Fruit fly (Drosophila melanogaster) whole organism, embryonic: ENCODE results near the gene Ipo9.

ENCODE experiments used
- Aef1 ChIP-seq: fragments of 200-800 bp; sonication (Bioruptor generic); IDR thresholded peaks from 3 replicates; pipeline ENCODE4 v1.3.6; 2022; ENCODE audit warnings: missing biosample characterization, missing genetic modification characterization
- BtbVII ChIP-seq: fragments of 200-800 bp; sonication (Bioruptor generic); optimal IDR thresholded peaks from 3 replicates; lab custom pipeline; 2017; ENCODE audit warnings: missing biosample characterization, mild to moderate bottlenecking, missing genetic modification characterization
- CG10321 ChIP-seq: fragments of 200-800 bp; sonication (Bioruptor generic); IDR thresholded peaks from 2 replicates; pipeline ENCODE4 v1.3.6; 2022; ENCODE audit warnings: missing biosample characterization, missing genetic modification characterization
- CG12236 ChIP-seq: fragments of 200-800 bp; sonication (Bioruptor generic); optimal IDR thresholded peaks from 2 replicates; lab custom pipeline; 2016; ENCODE audit warnings: missing biosample characterization, missing genetic modification characterization
- CG14014 ChIP-seq: fragments of 200-800 bp; sonication (Bioruptor generic); IDR thresholded peaks from 2 replicates; pipeline ENCODE4 v1.3.6; 2022; ENCODE audit warnings: missing biosample characterization, missing genetic modification characterization
- CG15073 ChIP-seq: fragments of 200-800 bp; sonication (Bioruptor generic); optimal IDR thresholded peaks from 2 replicates; lab custom pipeline; 2016; ENCODE audit warnings: missing biosample characterization, missing genetic modification characterization
- CG1603 ChIP-seq: fragments of 200-800 bp; sonication (Bioruptor generic); optimal IDR thresholded peaks from 2 replicates; lab custom pipeline; 2019; ENCODE audit warnings: missing biosample characterization, mild to moderate bottlenecking, missing genetic modification characterization, moderate library complexity
- CG17186 ChIP-seq: fragments of 200-800 bp; sonication (Bioruptor generic); optimal IDR thresholded peaks from 3 replicates; lab custom pipeline; 2017; ENCODE audit warnings: missing biosample characterization, missing genetic modification reagents, missing genetic modification characterization
- CG17912 ChIP-seq: fragments of 200-800 bp; sonication (Bioruptor generic); optimal IDR thresholded peaks from 2 replicates; lab custom pipeline; 2018; ENCODE audit warnings: missing biosample characterization, mild to moderate bottlenecking, missing genetic modification characterization
- CG1832 ChIP-seq: fragments of 200-800 bp; sonication (Bioruptor generic); optimal IDR thresholded peaks from 2 replicates; lab custom pipeline; 2017; ENCODE audit warnings: missing biosample characterization, mild to moderate bottlenecking, missing genetic modification characterization, inconsistent platforms
- CG18619 ChIP-seq: fragments of 200-800 bp; sonication (Bioruptor generic); optimal IDR thresholded peaks from 3 replicates; lab custom pipeline; 2017; ENCODE audit warnings: missing biosample characterization, mild to moderate bottlenecking, missing genetic modification characterization
- CG30431 ChIP-seq: fragments of 200-800 bp; sonication (Bioruptor generic); optimal IDR thresholded peaks from 2 replicates; lab custom pipeline; 2017; ENCODE audit warnings: missing biosample characterization, missing genetic modification characterization
- CG4328 ChIP-seq: fragments of 200-800 bp; sonication (Bioruptor generic); optimal IDR thresholded peaks from 3 replicates; lab custom pipeline; 2017; ENCODE audit warnings: missing biosample characterization, missing genetic modification reagents, missing genetic modification characterization
- CG4707 ChIP-seq: fragments of 200-800 bp; sonication (Bioruptor generic); optimal IDR thresholded peaks from 2 replicates; lab custom pipeline; 2018; ENCODE audit warnings: missing biosample characterization, mild to moderate bottlenecking, missing genetic modification characterization, moderate library complexity
- CG5180 ChIP-seq: fragments of 200-800 bp; sonication (Bioruptor generic); optimal IDR thresholded peaks from 3 replicates; lab custom pipeline; 2017; ENCODE audit warnings: missing biosample characterization, missing genetic modification characterization, mild to moderate bottlenecking, moderate library complexity, missing genetic modification reagents
- CG6654 ChIP-seq: fragments of 200-800 bp; sonication (Bioruptor generic); optimal IDR thresholded peaks from 2 replicates; lab custom pipeline; 2017; ENCODE audit warnings: missing biosample characterization, mild to moderate bottlenecking, missing genetic modification characterization
- CG6813 ChIP-seq: fragments of 200-800 bp; sonication (Bioruptor generic); optimal IDR thresholded peaks from 2 replicates; lab custom pipeline; 2017; ENCODE audit warnings: missing biosample characterization, missing genetic modification characterization, mild to moderate bottlenecking, moderate library complexity, missing genetic modification reagents
- CG7928 ChIP-seq: fragments of 200-800 bp; sonication (Bioruptor generic); optimal IDR thresholded peaks from 2 replicates; lab custom pipeline; 2017; ENCODE audit warnings: missing biosample characterization, mild to moderate bottlenecking, missing genetic modification characterization
- Chrac-16 ChIP-seq: fragments of 200-800 bp; sonication (Bioruptor generic); optimal IDR thresholded peaks from 3 replicates; lab custom pipeline; 2016; ENCODE audit warnings: missing biosample characterization, missing genetic modification characterization
- E2f2 ChIP-seq: fragments of 200-800 bp; sonication (Bioruptor generic); IDR thresholded peaks from 2 replicates; pipeline ENCODE4 v1.3.6; 2022; ENCODE audit warnings: missing biosample characterization, missing genetic modification characterization
- Elba2 ChIP-seq: fragments of 200-800 bp; sonication (Bioruptor generic); optimal IDR thresholded peaks from 3 replicates; lab custom pipeline; 2016; ENCODE audit warnings: missing biosample characterization, missing genetic modification characterization
- Fer1 ChIP-seq: fragments of 200-800 bp; sonication (Bioruptor generic); optimal IDR thresholded peaks from 2 replicates; lab custom pipeline; 2017; ENCODE audit warnings: missing biosample characterization, mild to moderate bottlenecking, missing genetic modification characterization
- GATAe ChIP-seq: fragments of 200-800 bp; sonication (Bioruptor generic); conservative IDR thresholded peaks from 2 replicates; pipeline ENCODE4 v1.3.6; 2022; ENCODE audit warnings: missing biosample characterization, missing genetic modification characterization
- Kr ChIP-seq: fragments of 200-800 bp; sonication (Bioruptor generic); optimal IDR thresholded peaks from 2 replicates; lab custom pipeline; 2017; ENCODE audit warnings: missing biosample characterization, mild to moderate bottlenecking, missing genetic modification characterization
- Lim3 ChIP-seq: fragments of 200-800 bp; sonication (Bioruptor generic); IDR thresholded peaks from 2 replicates; pipeline ENCODE4 v1.3.6; 2022; ENCODE audit warnings: missing biosample characterization, missing genetic modification characterization
- Max ChIP-seq: fragments of 200-800 bp; sonication (Bioruptor generic); optimal IDR thresholded peaks from 2 replicates; lab custom pipeline; 2016; ENCODE audit warnings: missing biosample characterization, mild to moderate bottlenecking, missing genetic modification characterization
- Mes4 ChIP-seq: fragments of 200-800 bp; sonication (Bioruptor generic); optimal IDR thresholded peaks from 2 replicates; lab custom pipeline; 2016; ENCODE audit warnings: missing biosample characterization, missing genetic modification characterization
- Sry-β ChIP-seq: fragments of 200-800 bp; sonication (Bioruptor generic); optimal IDR thresholded peaks from 2 replicates; lab custom pipeline; 2018; ENCODE audit warnings: missing biosample characterization, mild to moderate bottlenecking, missing genetic modification characterization, moderate library complexity
- Usf ChIP-seq: fragments of 200-800 bp; sonication (Bioruptor generic); optimal IDR thresholded peaks from 2 replicates; lab custom pipeline; 2017; ENCODE audit warnings: missing genotype, missing biosample characterization, missing genetic modification characterization
- Xbp1 ChIP-seq: fragments of 200-800 bp; sonication (Bioruptor generic); optimal IDR thresholded peaks from 3 replicates; lab custom pipeline; 2016; ENCODE audit warnings: missing biosample characterization, mild to moderate bottlenecking, missing genetic modification characterization
- Xrp1 ChIP-seq: fragments of 200-800 bp; sonication (Bioruptor generic); IDR thresholded peaks from 2 replicates; pipeline ENCODE4 v1.3.6; 2022; ENCODE audit warnings: missing biosample characterization, missing genetic modification characterization
- amos ChIP-seq: fragments of 200-800 bp; sonication (Bioruptor generic); IDR thresholded peaks from 2 replicates; pipeline ENCODE4 v1.3.6; 2022; ENCODE audit warnings: missing biosample characterization, missing genetic modification characterization; ENCODE audit not compliant: partially characterized antibody
- ase ChIP-seq: fragments of 200-800 bp; sonication (Bioruptor generic); IDR thresholded peaks from 3 replicates; pipeline ENCODE4 v1.3.6; 2022; ENCODE audit warnings: missing biosample characterization, missing genetic modification characterization
- br ChIP-seq: fragments of >200 bp; optimal IDR thresholded peaks from 2 replicates; lab custom pipeline; 2017
- cas ChIP-seq: fragments of 200-800 bp; sonication (Bioruptor generic); IDR thresholded peaks from 2 replicates; pipeline ENCODE4 v1.3.6; 2022; ENCODE audit warnings: missing biosample characterization, missing genetic modification characterization
- chm ChIP-seq: fragments of 200-800 bp; sonication (Bioruptor generic); IDR thresholded peaks from 2 replicates; pipeline ENCODE4 v1.3.6; 2022; ENCODE audit warnings: missing biosample characterization, missing genetic modification characterization
- fd102C ChIP-seq: fragments of 200-800 bp; sonication (Bioruptor generic); optimal IDR thresholded peaks from 2 replicates; lab custom pipeline; 2018; ENCODE audit warnings: missing biosample characterization, mild to moderate bottlenecking, missing genetic modification characterization, moderate library complexity
- fu2 ChIP-seq: fragments of 200-800 bp; sonication (Bioruptor generic); optimal IDR thresholded peaks from 2 replicates; lab custom pipeline; 2016; ENCODE audit warnings: missing biosample characterization, missing genetic modification characterization
- gcm ChIP-seq: fragments of 200-800 bp; sonication (Bioruptor generic); optimal IDR thresholded peaks from 2 replicates; lab custom pipeline; 2019; ENCODE audit warnings: missing biosample characterization, mild to moderate bottlenecking, missing genetic modification characterization, moderate library complexity
- knrl ChIP-seq: fragments of 200-800 bp; sonication (Bioruptor generic); IDR thresholded peaks from 3 replicates; pipeline ENCODE4 v1.3.6; 2022; ENCODE audit warnings: missing biosample characterization, missing genetic modification characterization; ENCODE audit not compliant: partially characterized antibody
- luna ChIP-seq: fragments of 200-800 bp; sonication (Bioruptor generic); optimal IDR thresholded peaks from 2 replicates; lab custom pipeline; 2016; ENCODE audit warnings: missing biosample characterization, missing genetic modification characterization
- nau ChIP-seq: fragments of 200-800 bp; sonication (Bioruptor generic); optimal IDR thresholded peaks from 3 replicates; lab custom pipeline; 2017; ENCODE audit warnings: missing biosample characterization, mild to moderate bottlenecking, missing genetic modification characterization, missing genetic modification reagents
- nerfin-1 ChIP-seq: fragments of 200-800 bp; sonication (Bioruptor generic); optimal IDR thresholded peaks from 3 replicates; lab custom pipeline; 2019; ENCODE audit warnings: missing biosample characterization, mild to moderate bottlenecking, missing genetic modification characterization, moderate library complexity
- pan ChIP-seq, 4 experiments: fragments of >200 bp in 3 of 4; fragments of 200-800 bp in 1 of 4; sonication (Bioruptor generic) in 1 of 4; optimal IDR thresholded peaks in 3 of 4; IDR thresholded peaks in 1 of 4; 2 replicates each; pipeline versions ENCODE4 v1.3.6 to Lab custom; 2017 to 2022; ENCODE audit warnings: missing biosample characterization in 2 of 4, missing genetic modification characterization in 2 of 4, mixed read lengths in 1 of 4
- prd ChIP-seq, 3 experiments: fragments of >200 bp in 2 of 3; fragments of 200-800 bp in 1 of 3; sonication (Bioruptor generic) in 1 of 3; optimal IDR thresholded peaks in 2 of 3; IDR thresholded peaks in 1 of 3; 2 replicates in 2 of 3; 3 replicates in 1 of 3; pipeline versions ENCODE4 v1.3.6 to Lab custom; 2017 to 2022; ENCODE audit warnings: missing biosample characterization in 1 of 3, missing genetic modification characterization in 1 of 3
- so ChIP-seq: fragments of 200-800 bp; sonication (Bioruptor generic); IDR thresholded peaks from 3 replicates; pipeline ENCODE4 v1.3.6; 2022; ENCODE audit warnings: missing biosample characterization, missing genetic modification characterization
- wek ChIP-seq: fragments of 200-800 bp; sonication (Bioruptor generic); optimal IDR thresholded peaks from 3 replicates; lab custom pipeline; 2018; ENCODE audit warnings: missing biosample characterization, mild to moderate bottlenecking, missing genetic modification characterization, moderate library complexity
- zfh1 ChIP-seq: fragments of 200-800 bp; sonication (Bioruptor generic); IDR thresholded peaks from 3 replicates; pipeline ENCODE4 v1.3.6; 2022; ENCODE audit warnings: missing biosample characterization, missing genetic modification characterization

Ipo9 gene

dm6 chr3R:11435537-11436234 is 23.4 kb downstream of the Ipo9 start, which contains the start of the genes Exd2 and CG5281 (continued):
- TF ChIP-seq CG15073 (GFP tag; lab: Kevin White, UChicago) (no peak), CG7928 (peak; percentile 36), prd (optimal IDR thresholded peaks at IDR 0.05; lab: Kevin White, UChicago) (no peak), prd (GFP tag; IDR thresholded peaks at IDR 0.05; lab: Robert Waterston, UW) (0 out of 3 replicates have a peak, but pooled peaks have one; percentile 22), Lim3 (no peak), CG6654 (GFP tag; lab: Kevin White, UChicago) (no peak), Max (peak; percentile 56), fu2 (GFP tag; lab: Kevin White, UChicago) (peak; percentile 1), Kr (GFP tag; lab: Kevin White, UChicago) (no peak), Elba2 (GFP tag; lab: Kevin White, UChicago) (peak; percentile 20), br (lab: Kevin White, UChicago) (no peak), Xrp1 (no peak), fd102C (GFP tag; lab: Kevin White, UChicago) (no peak), pan (optimal IDR thresholded peaks at IDR 0.05; lab: Kevin White, UChicago) (no peak), pan (GFP tag; optimal IDR thresholded peaks at IDR 0.05 in 1 of 2, IDR thresholded peaks at IDR 0.05 in 1 of 2) (no peak), Chrac-16 (GFP tag; lab: Kevin White, UChicago) (peak; percentile 68), Usf (GFP tag; lab: Kevin White, UChicago) (no peak), CG30431 (GFP tag; lab: Kevin White, UChicago) (no peak), CG1603 (tag; lab: Kevin White, UChicago) (peak; percentile 68), zfh1 (peak; percentile 46; the same call in 1 of the 3 replicates), luna (GFP tag; lab: Kevin White, UChicago) (no peak), wek (GFP tag; lab: Kevin White, UChicago) (peak; percentile 13), BtbVII (GFP tag; lab: Kevin White, UChicago) (no peak), gcm (GFP tag; lab: Kevin White, UChicago) (peak; percentile 46), cas (GFP tag; lab: Robert Waterston, UW) (no peak), amos (peak; percentile 34; the same call in 1 of the 2 replicates), CG12236 (GFP tag; lab: Kevin White, UChicago) (peak; percentile 43), CG4328 (GFP tag; lab: Kevin White, UChicago) (peak; percentile 53), CG4707 (GFP tag; lab: Kevin White, UChicago) (peak; percentile 11), CG10321 (GFP tag; lab: Robert Waterston, UW) (no peak), CG1832 (GFP tag; lab: Kevin White, UChicago) (no peak), CG5180 (GFP tag; lab: Kevin White, UChicago) (no peak), CG17186 (no peak), Mes4 (GFP tag; lab: Kevin White, UChicago) (peak; percentile 46), GATAe (GFP tag; lab: Robert Waterston, UW) (no peak), so (no peak; the same call in 2 of the 3 replicates), knrl (peak; percentile 55), CG14014 (GFP tag; lab: Robert Waterston, UW) (no peak), Xbp1 (GFP tag; lab: Kevin White, UChicago) (peak; percentile 77), nau (GFP tag; lab: Kevin White, UChicago) (no peak), CG17912 (GFP tag; lab: Kevin White, UChicago) (peak; percentile 61), chm (no peak), E2f2 (GFP tag; lab: Robert Waterston, UW) (peak; percentile 54), nerfin-1 (tag; lab: Kevin White, UChicago) (peak; percentile 48), Fer1 (GFP tag; lab: Kevin White, UChicago) (peak; percentile 63), CG6813 (GFP tag; lab: Kevin White, UChicago) (no peak), ase (GFP tag; lab: Robert Waterston, UW) (no peak), Sry-β (GFP tag; lab: Kevin White, UChicago) (no peak), Aef1 (GFP tag; lab: Robert Waterston, UW) (no peak), CG18619 (GFP tag; lab: Kevin White, UChicago) (peak; percentile 30)
